Fruit fly (Drosophila melanogaster): Measurements from ENCODE around the gene nmd.

The nmd gene

DNA sequence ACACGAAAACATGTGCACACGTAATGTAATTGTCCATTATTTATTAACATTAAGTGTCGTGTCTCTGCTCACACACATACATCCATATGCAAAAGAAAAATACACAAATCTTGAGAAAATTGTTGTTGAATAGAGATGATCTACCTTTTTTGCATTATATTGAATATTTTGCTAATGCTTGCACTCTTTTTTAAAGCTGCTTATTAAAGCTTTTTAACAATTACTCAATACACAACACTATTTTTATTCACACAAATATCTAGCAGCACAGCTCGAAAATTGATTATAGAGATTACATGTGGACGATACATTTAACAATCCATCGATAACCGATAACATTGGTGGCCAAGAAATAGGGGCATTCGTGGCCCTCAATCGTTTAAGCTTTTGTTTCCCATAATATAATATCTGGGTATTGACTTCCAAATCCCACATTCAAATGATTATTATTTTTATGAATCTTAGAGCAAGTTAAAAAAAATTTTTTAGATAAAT lies 11.6 kb downstream of the nmd start, which contains the start of gene Ufd4 (continued):
- TF ChIP-seq dysf (GFP tag; IDR thresholded peaks at IDR 0.05), result no peak; the same call in 2 of the 3 replicates
- no peak for TF ChIP-seq bowl (GFP tag; IDR thresholded peaks at IDR 0.05)
- TF ChIP-seq slou (GFP tag; optimal IDR thresholded peaks at IDR 0.05), result no peak
- no peak for TF ChIP-seq CG1832 (GFP tag; optimal IDR thresholded peaks at IDR 0.05)
- TF ChIP-seq CG30403 (GFP tag; optimal IDR thresholded peaks at IDR 0.05), result peak; percentile 67
- no peak for TF ChIP-seq CG10366 (GFP tag; IDR thresholded peaks at IDR 0.05)
- peak; percentile 61 for TF ChIP-seq CG12104 (GFP tag; optimal IDR thresholded peaks at IDR 0.05)
- TF ChIP-seq slp2 (GFP tag; optimal IDR thresholded peaks at IDR 0.05), result peak; percentile 45
- no peak for TF ChIP-seq D19A (tag; optimal IDR thresholded peaks at IDR 0.05)
- TF ChIP-seq CG2120 (GFP tag; optimal IDR thresholded peaks at IDR 0.05), result peak; percentile 79
- no peak for TF ChIP-seq twi (tag; optimal IDR thresholded peaks at IDR 0.05)
- TF ChIP-seq hkb (optimal IDR thresholded peaks at IDR 0.05), result no peak
- TF ChIP-seq hkb (GFP tag; IDR thresholded peaks at IDR 0.05), result peak; percentile 84
- TF ChIP-seq CG15601 (tag; optimal IDR thresholded peaks at IDR 0.05), result no peak
- peak; percentile 6 for TF ChIP-seq CG13123 (GFP tag; optimal IDR thresholded peaks at IDR 0.05)
- no peak for TF ChIP-seq Lpt (GFP tag; optimal IDR thresholded peaks at IDR 0.05)
- peak; percentile 3 for TF ChIP-seq CG8944 (GFP tag; optimal IDR thresholded peaks at IDR 0.05)
- no peak for TF ChIP-seq Drgx (GFP tag; IDR thresholded peaks at IDR 0.05)
- no peak for TF ChIP-seq gsb-n (tag; optimal IDR thresholded peaks at IDR 0.05)
- peak; percentile 55 for TF ChIP-seq BEAF-32 (GFP tag; optimal IDR thresholded peaks at IDR 0.05)
- TF ChIP-seq CG17829 (tag; optimal IDR thresholded peaks at IDR 0.05), result peak; percentile 83
- no peak for TF ChIP-seq tgo (GFP tag; IDR thresholded peaks at IDR 0.05)
- peak; percentile 95 for TF ChIP-seq Med (GFP tag)
- TF ChIP-seq Xbp1 (GFP tag; optimal IDR thresholded peaks at IDR 0.05), result peak; percentile 76
- TF ChIP-seq bigmax (GFP tag; optimal IDR thresholded peaks at IDR 0.05), result no peak
- TF ChIP-seq CG12236 (GFP tag; optimal IDR thresholded peaks at IDR 0.05), result no peak
- no peak; the same call in 1 of the 2 replicates for TF ChIP-seq unc-4 (GFP tag; IDR thresholded peaks at IDR 0.05; ENCODE audit: partially characterized antibody)
- TF ChIP-seq CG13775 (GFP tag; optimal IDR thresholded peaks at IDR 0.05), result peak; percentile 34
- no peak for TF ChIP-seq Lhr (GFP tag; optimal IDR thresholded peaks at IDR 0.05)
- TF ChIP-seq wdn (GFP tag; IDR thresholded peaks at IDR 0.05), result 0 out of 2 replicates have a peak, but pooled peaks have one; percentile 41
- TF ChIP-seq bsh (GFP tag; optimal IDR thresholded peaks at IDR 0.05), result no peak
- no peak for TF ChIP-seq sug (tag; optimal IDR thresholded peaks at IDR 0.05)
- no peak for TF ChIP-seq jing (GFP tag; optimal IDR thresholded peaks at IDR 0.05)
- no peak for TF ChIP-seq Hmr (GFP tag; optimal IDR thresholded peaks at IDR 0.05)
- no peak for TF ChIP-seq jigr1 (GFP tag; IDR thresholded peaks at IDR 0.05)
- TF ChIP-seq Fer2 (tag; optimal IDR thresholded peaks at IDR 0.05), result no peak
- TF ChIP-seq Aef1 (GFP tag; IDR thresholded peaks at IDR 0.05), result peak; percentile 47; the same call in 1 of the 3 replicates
- TF ChIP-seq CG3065 (GFP tag; optimal IDR thresholded peaks at IDR 0.05), result no peak
- peak; percentile 64 for TF ChIP-seq CG10979 (tag; optimal IDR thresholded peaks at IDR 0.05)
- no peak for TF ChIP-seq CG3407 (GFP tag; optimal IDR thresholded peaks at IDR 0.05)
- peak; percentile 65 for TF ChIP-seq CG15696 (tag; optimal IDR thresholded peaks at IDR 0.05)
- no peak for TF ChIP-seq Jarid2 (GFP tag; optimal IDR thresholded peaks at IDR 0.05)
- no peak for TF ChIP-seq gt (GFP tag; IDR thresholded peaks at IDR 0.05)
- no peak for TF ChIP-seq bcd (GFP tag; optimal IDR thresholded peaks at IDR 0.05)
- TF ChIP-seq kay (GFP tag; optimal IDR thresholded peaks at IDR 0.05), result no peak
- TF ChIP-seq Xrp1 (GFP tag; IDR thresholded peaks at IDR 0.05), result peak; percentile 79
- no peak; the same call in 2 of the 3 replicates for TF ChIP-seq so (GFP tag; IDR thresholded peaks at IDR 0.05)
- TF ChIP-seq CG5245 (GFP tag; optimal IDR thresholded peaks at IDR 0.05), result peak; percentile 37
- peak; percentile 36 for TF ChIP-seq jumu (GFP tag; optimal IDR thresholded peaks at IDR 0.05)
- no peak for TF ChIP-seq CG17912 (GFP tag; optimal IDR thresholded peaks at IDR 0.05)
- peak; percentile 5 for TF ChIP-seq emc (GFP tag; optimal IDR thresholded peaks at IDR 0.05)
- TF ChIP-seq CG3163 (GFP tag; optimal IDR thresholded peaks at IDR 0.05), result peak; percentile 34
